Worm (Caenorhabditis elegans) whole organism, early embryonic: Measurements from ENCODE around the gene str-44.

Experiments
- B0310.2 ChIP-seq: sonication (generic microtip); optimal IDR thresholded peaks from 2 replicates; lab custom pipeline; 2016; ENCODE audit warnings: mild to moderate bottlenecking, missing genetic modification characterization, missing compliant biosample characterization
- F13C5.2 ChIP-seq: sonication (generic microtip); optimal IDR thresholded peaks from 2 replicates; lab custom pipeline; 2017; ENCODE audit warnings: mild to moderate bottlenecking, missing genetic modification characterization, inconsistent platforms, missing compliant biosample characterization
- aly-1 ChIP-seq: sonication (generic microtip); optimal IDR thresholded peaks from 2 replicates; lab custom pipeline; 2016; ENCODE audit warnings: missing genetic modification characterization, missing compliant biosample characterization
- ama-1 ChIP-seq: fragments of 150-350 bp; optimal IDR thresholded peaks from 2 replicates; lab custom pipeline; 2014
- ceh-36 ChIP-seq: sonication (generic microtip); optimal IDR thresholded peaks from 2 replicates; lab custom pipeline; 2016; ENCODE audit warnings: missing genetic modification characterization, inconsistent platforms, missing compliant biosample characterization
- flt-1 ChIP-seq: fragments of 200-800 bp; sonication (Bioruptor generic); IDR thresholded peaks from 2 replicates; pipeline ENCODE4 v1.3.6; 2022; ENCODE audit warnings: missing genetic modification characterization, missing compliant biosample characterization
- hmbx-1 ChIP-seq: sonication (generic microtip); optimal IDR thresholded peaks from 2 replicates; lab custom pipeline; 2016; ENCODE audit warnings: mild to moderate bottlenecking, missing genetic modification characterization, missing compliant biosample characterization
- hmg-4 ChIP-seq: fragments of 200-800 bp; sonication (Bioruptor generic); optimal IDR thresholded peaks from 2 replicates; lab custom pipeline; 2018; ENCODE audit warnings: mild to moderate bottlenecking, missing genetic modification characterization, missing compliant biosample characterization
- pes-1 ChIP-seq: fragments of 200-800 bp; sonication (Bioruptor generic); IDR thresholded peaks from 2 replicates; pipeline ENCODE4 v1.3.6; 2022; ENCODE audit warnings: missing genetic modification reagents, missing genetic modification characterization, missing compliant biosample characterization
- scrt-1 ChIP-seq: fragments of 200-800 bp; sonication (Bioruptor generic); IDR thresholded peaks from 2 replicates; pipeline ENCODE4 v1.3.6; 2022; ENCODE audit warnings: missing genetic modification characterization, missing compliant biosample characterization
- sea-1 ChIP-seq: fragments of 200-800 bp; sonication (Bioruptor generic); conservative IDR thresholded peaks from 2 replicates; pipeline ENCODE4 v1.3.6; 2022; ENCODE audit warnings: missing genetic modification characterization, missing compliant biosample characterization
- tbx-37 ChIP-seq: fragments of 200-800 bp; sonication (Bioruptor generic); conservative IDR thresholded peaks from 2 replicates; pipeline ENCODE4 v1.3.6; 2022; ENCODE audit warnings: missing genetic modification reagents, missing genetic modification characterization, missing compliant biosample characterization
- tra-4 ChIP-seq: sonication (generic microtip); optimal IDR thresholded peaks from 2 replicates; lab custom pipeline; 2017; ENCODE audit warnings: missing genetic modification characterization, missing compliant biosample characterization

- no peak for TF ChIP-seq ama-1 (lab: Kevin White, UChicago)
- TF ChIP-seq F13C5.2 (tag; lab: Kevin White, UChicago) = no peak
- no peak for TF ChIP-seq aly-1 (tag; lab: Kevin White, UChicago)
- no peak for TF ChIP-seq scrt-1 (GFP tag; lab: Robert Waterston, UW)
- TF ChIP-seq pes-1 (GFP tag; lab: Robert Waterston, UW) = no peak
- TF ChIP-seq flt-1 = no peak
- TF ChIP-seq tra-4 (tag; lab: Kevin White, UChicago) = no peak
- no peak for TF ChIP-seq tbx-37 (GFP tag; lab: Robert Waterston, UW)
- no peak for TF ChIP-seq sea-1 (GFP tag; lab: Robert Waterston, UW)
- TF ChIP-seq hmg-4 (GFP tag; lab: Kevin White, UChicago) = no peak
- TF ChIP-seq ceh-36 = no peak
- no peak for TF ChIP-seq B0310.2
- TF ChIP-seq hmbx-1 = no peak
Measured at ce11 chrIV:7190409-7190808, 13.4 kb downstream of the str-44 start.
